Fruit fly (Drosophila melanogaster) whole organism: ENCODE measurements around the gene CCHa2.

Experiments used
- Dll ChIP-seq: fragments of >200 bp; optimal IDR thresholded peaks from 2 replicates; lab custom pipeline; 2017
- pan ChIP-seq: fragments of >200 bp; optimal IDR thresholded peaks from 2 replicates; lab custom pipeline; 2017
- usp ChIP-seq: fragments of >200 bp; optimal IDR thresholded peaks from 2 replicates; lab custom pipeline; 2017; ENCODE audit warnings: missing biosample characterization, missing genetic modification characterization, mixed read lengths

DNA sequence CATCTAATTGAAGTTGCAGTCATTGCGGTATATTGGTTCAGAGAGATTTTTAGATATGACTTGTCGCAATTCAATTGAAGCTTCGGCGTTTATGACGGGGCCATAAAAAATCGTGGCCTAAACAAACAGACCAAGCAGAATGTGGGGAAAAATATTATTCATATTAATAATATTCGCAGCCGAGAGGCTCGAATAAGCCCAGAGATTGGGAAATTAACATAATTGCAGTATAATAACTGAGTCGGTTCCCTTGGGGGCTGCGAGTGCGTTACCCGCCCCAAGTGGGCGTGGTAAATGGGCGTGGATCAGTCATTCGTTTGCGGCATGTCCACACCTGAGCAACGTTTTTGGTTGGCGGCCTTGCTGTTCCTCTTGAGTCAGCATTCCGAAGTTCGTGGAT is 25.0 kb upstream of the CCHa2 start, which contains the start of gene Ir87a:
- no peak for TF ChIP-seq usp (GFP tag; lab: Kevin White, UChicago)
- no peak for TF ChIP-seq pan (lab: Kevin White, UChicago)
- no peak for TF ChIP-seq Dll (lab: Kevin White, UChicago)
